Fruit fly (Drosophila melanogaster): ENCODE measurements around the gene Or22c.

Or22c gene

dm6 chr2L:2054289-2054688 lies at the start of gene Or22c:
Gene Or22c (plus strand): TSS chr2L:2054589.
- TF ChIP-seq Dll (optimal IDR thresholded peaks at IDR 0.05) (no peak), psq (optimal IDR thresholded peaks at IDR 0.05) (no peak), pan (optimal IDR thresholded peaks at IDR 0.05) (no peak), usp (GFP tag; optimal IDR thresholded peaks at IDR 0.05) (no peak), EcR (GFP tag; optimal IDR thresholded peaks at IDR 0.05) (no peak), CG8478 (optimal IDR thresholded peaks at IDR 0.05) (no peak)

- TF ChIP-seq psq (optimal IDR thresholded peaks at IDR 0.05) (no peak), pan (optimal IDR thresholded peaks at IDR 0.05) (no peak), EcR (GFP tag; optimal IDR thresholded peaks at IDR 0.05) (no peak), Dll (optimal IDR thresholded peaks at IDR 0.05) (no peak), usp (GFP tag; optimal IDR thresholded peaks at IDR 0.05) (no peak), CG8478 (optimal IDR thresholded peaks at IDR 0.05) (no peak)
Measured at dm6 chr2L:2006082-2006669, 48.2 kb upstream of the Or22c start, which contains the start of gene CG33543. Gene CG33543 (minus strand): TSS chr2L:2006313.

dm6 chr2L:2007093-2007492 lies 47.3 kb upstream of the Or22c start, which contains the start of gene CG15353:
Gene CG15353 (minus strand): TSS chr2L:2007193.
- no peak for TF ChIP-seq EcR (GFP tag; optimal IDR thresholded peaks at IDR 0.05)
- TF ChIP-seq usp (GFP tag; optimal IDR thresholded peaks at IDR 0.05), result no peak
- TF ChIP-seq Dll (optimal IDR thresholded peaks at IDR 0.05), result no peak
- TF ChIP-seq CG8478 (optimal IDR thresholded peaks at IDR 0.05), result no peak
- TF ChIP-seq psq (optimal IDR thresholded peaks at IDR 0.05), result no peak

dm6 chr2L:2008114-2008513 lies 46.3 kb upstream of the Or22c start, which contains the start of gene Nplp4:
Gene Nplp4 (plus strand): TSS chr2L:2008414.
- TF ChIP-seq usp (GFP tag; optimal IDR thresholded peaks at IDR 0.05) (no peak), pan (optimal IDR thresholded peaks at IDR 0.05) (no peak), EcR (GFP tag; optimal IDR thresholded peaks at IDR 0.05) (no peak), Dll (optimal IDR thresholded peaks at IDR 0.05) (no peak), CG8478 (optimal IDR thresholded peaks at IDR 0.05) (no peak), psq (optimal IDR thresholded peaks at IDR 0.05) (no peak)

dm6 chr2L:2008980-2009954 lies 45.1 kb upstream of the Or22c start, which contains the start of gene CG4238:
Gene CG4238 (plus strand): TSS chr2L:2009859.
- TF ChIP-seq psq (optimal IDR thresholded peaks at IDR 0.05) (no peak), CG8478 (optimal IDR thresholded peaks at IDR 0.05) (no peak), pan (optimal IDR thresholded peaks at IDR 0.05) (no peak), EcR (GFP tag; optimal IDR thresholded peaks at IDR 0.05) (no peak)

- TF ChIP-seq Dll (optimal IDR thresholded peaks at IDR 0.05) (no peak), psq (optimal IDR thresholded peaks at IDR 0.05) (no peak), CG8478 (optimal IDR thresholded peaks at IDR 0.05) (no peak), usp (GFP tag; optimal IDR thresholded peaks at IDR 0.05) (no peak), EcR (GFP tag; optimal IDR thresholded peaks at IDR 0.05) (no peak), pan (optimal IDR thresholded peaks at IDR 0.05) (no peak)
Measured at dm6 chr2L:2010335-2011061, 43.9 kb upstream of the Or22c start.

dm6 chr2L:2011430-2011829 lies 43.0 kb upstream of the Or22c start:
- TF ChIP-seq EcR (GFP tag; optimal IDR thresholded peaks at IDR 0.05), result no peak
- TF ChIP-seq usp (GFP tag; optimal IDR thresholded peaks at IDR 0.05), result no peak
- no peak for TF ChIP-seq psq (optimal IDR thresholded peaks at IDR 0.05)
- no peak for TF ChIP-seq pan (optimal IDR thresholded peaks at IDR 0.05)
- TF ChIP-seq CG8478 (optimal IDR thresholded peaks at IDR 0.05), result no peak
- no peak for TF ChIP-seq Dll (optimal IDR thresholded peaks at IDR 0.05)

dm6 chr2L:2013057-2013456 lies 41.3 kb upstream of the Or22c start:
- TF ChIP-seq Dll (optimal IDR thresholded peaks at IDR 0.05) (no peak), CG8478 (optimal IDR thresholded peaks at IDR 0.05) (no peak), psq (optimal IDR thresholded peaks at IDR 0.05) (no peak), EcR (GFP tag; optimal IDR thresholded peaks at IDR 0.05) (no peak), usp (GFP tag; optimal IDR thresholded peaks at IDR 0.05) (no peak), pan (optimal IDR thresholded peaks at IDR 0.05) (no peak)

- TF ChIP-seq EcR (GFP tag; optimal IDR thresholded peaks at IDR 0.05) (no peak), pan (optimal IDR thresholded peaks at IDR 0.05) (no peak), psq (optimal IDR thresholded peaks at IDR 0.05) (no peak), usp (GFP tag; optimal IDR thresholded peaks at IDR 0.05) (no peak), CG8478 (optimal IDR thresholded peaks at IDR 0.05) (no peak), Dll (optimal IDR thresholded peaks at IDR 0.05) (no peak)
Measured at dm6 chr2L:2013836-2014434, 40.5 kb upstream of the Or22c start.

dm6 chr2L:2015204-2015603 lies 39.2 kb upstream of the Or22c start:
- TF ChIP-seq CG8478 (optimal IDR thresholded peaks at IDR 0.05), result no peak
- TF ChIP-seq pan (optimal IDR thresholded peaks at IDR 0.05), result no peak
- TF ChIP-seq psq (optimal IDR thresholded peaks at IDR 0.05), result no peak
- TF ChIP-seq usp (GFP tag; optimal IDR thresholded peaks at IDR 0.05), result no peak
- no peak for TF ChIP-seq Dll (optimal IDR thresholded peaks at IDR 0.05)
- no peak for TF ChIP-seq EcR (GFP tag; optimal IDR thresholded peaks at IDR 0.05)

- no peak for TF ChIP-seq Dll (optimal IDR thresholded peaks at IDR 0.05)
- TF ChIP-seq pan (optimal IDR thresholded peaks at IDR 0.05), result no peak
- no peak for TF ChIP-seq CG8478 (optimal IDR thresholded peaks at IDR 0.05)
- TF ChIP-seq psq (optimal IDR thresholded peaks at IDR 0.05), result no peak
- TF ChIP-seq EcR (GFP tag; optimal IDR thresholded peaks at IDR 0.05), result no peak
- no peak for TF ChIP-seq usp (GFP tag; optimal IDR thresholded peaks at IDR 0.05)
Measured at dm6 chr2L:2022823-2023222, 31.6 kb upstream of the Or22c start.

Measured in whole organism.